Worm (Caenorhabditis elegans) whole organism, midembryonic: ENCODE data around the gene flp-10.

Experiments used
- klf-2 ChIP-seq: fragments of 200-800 bp; sonication (Bioruptor generic); conservative IDR thresholded peaks from 2 replicates; pipeline ENCODE4 v1.3.6; 2022; ENCODE audit warnings: missing genetic modification reagents, missing genetic modification characterization, missing compliant biosample characterization
- med-1 ChIP-seq: sonication (generic microtip); optimal IDR thresholded peaks from 2 replicates; lab custom pipeline; 2017; ENCODE audit warnings: missing genetic modification characterization, mild to moderate bottlenecking, missing compliant biosample characterization, antibody characterized with exemption, missing genetic modification reagents; ENCODE audit not compliant: insufficient read depth

ce11 chrIV:7897443-7897842, 28.7 kb downstream of the flp-10 start, which contains the start of gene ilys-4:
- TF ChIP-seq med-1 (GFP tag; lab: Kevin White, UChicago): no peak
- TF ChIP-seq klf-2 (GFP tag; lab: Robert Waterston, UW): no peak
